Fruit fly (Drosophila melanogaster): ENCODE measurements around the gene Doc3.

Gene Doc3

dm6 chr3L:9041042-9041477 lies 36.1 kb downstream of the Doc3 start, which contains the start of gene Doc1 (continued):
- TF ChIP-seq Dbx (GFP tag; IDR thresholded peaks at IDR 0.05) = no peak
- no peak for TF ChIP-seq ssp (GFP tag; IDR thresholded peaks at IDR 0.05)
- TF ChIP-seq CG2199 (GFP tag; IDR thresholded peaks at IDR 0.05) = 0 out of 3 replicates have a peak, but pooled peaks have one; percentile 40
- peak; percentile 54 for TF ChIP-seq sens (GFP tag)
- no peak for TF ChIP-seq CG17385 (GFP tag; optimal IDR thresholded peaks at IDR 0.05)
- no peak for TF ChIP-seq CG6272 (GFP tag; IDR thresholded peaks at IDR 0.05)
- TF ChIP-seq otp (GFP tag; IDR thresholded peaks at IDR 0.05) = 0 out of 3 replicates have a peak, but pooled peaks have one; percentile 12
- no peak for TF ChIP-seq kah (GFP tag; optimal IDR thresholded peaks at IDR 0.05)
- TF ChIP-seq NC2β (GFP tag; optimal IDR thresholded peaks at IDR 0.05) = no peak
- no peak for TF ChIP-seq BtbVII (GFP tag; optimal IDR thresholded peaks at IDR 0.05)
- TF ChIP-seq inv (GFP tag; IDR thresholded peaks at IDR 0.05; ENCODE audit: partially characterized antibody) = no peak
- TF ChIP-seq z (GFP tag; IDR thresholded peaks at IDR 0.05) = peak; percentile 49; the same call in 2 of the 3 replicates
- TF ChIP-seq bowl (GFP tag; IDR thresholded peaks at IDR 0.05) = no peak
- TF ChIP-seq CG8359 (GFP tag; optimal IDR thresholded peaks at IDR 0.05; ENCODE audit: borderline replicate concordance) = no peak
- TF ChIP-seq ash1 (GFP tag; optimal IDR thresholded peaks at IDR 0.05) = no peak
- TF ChIP-seq Adf1 (GFP tag; IDR thresholded peaks at IDR 0.05) = peak; percentile 50
- TF ChIP-seq HLH54F (GFP tag; optimal IDR thresholded peaks at IDR 0.05) = no peak
- no peak for TF ChIP-seq stwl (tag; optimal IDR thresholded peaks at IDR 0.05)
- no peak for TF ChIP-seq tap (tag; optimal IDR thresholded peaks at IDR 0.05)
- no peak for TF ChIP-seq CG13424 (tag; optimal IDR thresholded peaks at IDR 0.05)

DNA sequence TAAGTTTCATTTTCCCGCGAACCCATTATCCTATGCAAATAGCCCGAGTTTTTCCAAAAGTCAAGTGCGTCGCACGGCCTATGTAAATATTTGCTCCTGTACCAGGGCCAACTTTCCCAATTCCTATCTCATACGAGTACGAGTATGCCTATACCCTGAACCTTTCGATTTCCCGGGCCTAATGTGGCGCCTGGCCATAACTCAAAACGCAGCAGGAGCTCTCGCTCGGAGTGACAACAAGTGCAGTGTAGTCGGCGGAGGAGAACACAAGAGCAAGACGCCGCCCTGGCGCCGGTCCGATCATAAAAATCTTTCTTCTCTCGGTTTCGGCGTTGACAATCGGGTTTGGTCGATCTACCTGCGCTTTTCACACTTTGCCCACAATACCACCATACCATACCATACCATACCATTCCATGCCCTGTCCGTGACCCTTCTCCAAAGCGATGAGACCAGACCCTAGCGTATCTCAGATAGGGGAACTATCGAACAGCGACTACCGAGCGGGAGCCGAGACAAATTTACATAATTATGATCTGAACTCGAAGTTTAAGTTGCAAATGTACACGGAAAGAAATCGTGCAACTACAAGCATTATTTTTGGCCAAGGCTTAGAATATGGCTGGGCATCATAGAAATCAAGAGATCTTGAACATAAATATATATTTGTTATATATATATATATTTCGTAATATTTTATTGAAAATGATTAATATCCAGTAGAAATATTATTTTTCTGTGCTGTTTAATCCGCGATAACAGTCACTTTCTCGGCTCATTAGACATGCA lies 37.4 kb downstream of the Doc3 start:
- TF ChIP-seq jing (GFP tag; optimal IDR thresholded peaks at IDR 0.05) (no peak), lmd (GFP tag; IDR thresholded peaks at IDR 0.05) (peak; percentile 25; the same call in 1 of the 2 replicates), ac (GFP tag; optimal IDR thresholded peaks at IDR 0.05) (peak; percentile 13), tap (tag; optimal IDR thresholded peaks at IDR 0.05) (peak; percentile 40), pros (GFP tag; optimal IDR thresholded peaks at IDR 0.05) (peak; percentile 48), CG6654 (GFP tag; optimal IDR thresholded peaks at IDR 0.05) (no peak), Myb (GFP tag; optimal IDR thresholded peaks at IDR 0.05) (no peak), dpn (GFP tag; optimal IDR thresholded peaks at IDR 0.05) (peak in 1 of 2 experiments; percentile 2), CG7556 (GFP tag; optimal IDR thresholded peaks at IDR 0.05) (peak; percentile 39), Taf1 (GFP tag; IDR thresholded peaks at IDR 0.05) (no peak), gsb (GFP tag; IDR thresholded peaks at IDR 0.05) (no peak), disco-r (GFP tag; optimal IDR thresholded peaks at IDR 0.05) (no peak), nerfin-1 (tag; optimal IDR thresholded peaks at IDR 0.05) (peak; percentile 32), otp (GFP tag; IDR thresholded peaks at IDR 0.05) (0 out of 3 replicates have a peak, but pooled peaks have one; percentile 13), CoRest (tag; optimal IDR thresholded peaks at IDR 0.05) (peak; percentile 37), CG17802 (tag; optimal IDR thresholded peaks at IDR 0.05) (no peak), CG1024 (GFP tag; IDR thresholded peaks at IDR 0.05) (no peak), hbn (GFP tag; IDR thresholded peaks at IDR 0.05; ENCODE audit: partially characterized antibody) (no peak), CG15479 (GFP tag; optimal IDR thresholded peaks at IDR 0.05) (peak; percentile 52), nmo (GFP tag; optimal IDR thresholded peaks at IDR 0.05) (peak; percentile 71), jigr1 (GFP tag; IDR thresholded peaks at IDR 0.05) (no peak), Bdp1 (GFP tag; optimal IDR thresholded peaks at IDR 0.05) (no peak), Nf-YC (tag; optimal IDR thresholded peaks at IDR 0.05) (no peak), CG4424 (GFP tag; optimal IDR thresholded peaks at IDR 0.05) (peak; percentile 33), kni (GFP tag; optimal IDR thresholded peaks at IDR 0.05) (peak; percentile 88), HLH3B (GFP tag; IDR thresholded peaks at IDR 0.05) (peak; percentile 50; the same call in 1 of the 2 replicates), Dek (tag; optimal IDR thresholded peaks at IDR 0.05) (peak; percentile 6), CG12219 (GFP tag; optimal IDR thresholded peaks at IDR 0.05) (no peak), Xbp1 (GFP tag; optimal IDR thresholded peaks at IDR 0.05) (peak; percentile 5), CG4820 (GFP tag; optimal IDR thresholded peaks at IDR 0.05) (no peak), sug (tag; optimal IDR thresholded peaks at IDR 0.05) (no peak)

All from whole organism, embryonic.